Worm (Caenorhabditis elegans) whole organism, L4 larva: ENCODE results near the gene eif-2D.
A peak's percentile ranks its signal among the peaks of the same experiment; 100 is the strongest.

Experiments used
- F49E8.2 ChIP-seq: sonication (generic microtip); optimal IDR thresholded peaks from 2 replicates; lab custom pipeline; 2016; ENCODE audit warnings: missing compliant biosample characterization, mild to moderate bottlenecking, missing genetic modification characterization, borderline replicate concordance
- R02D3.7 ChIP-seq: fragments of 150-350 bp; sonication (generic microtip); optimal IDR thresholded peaks from 3 replicates; lab custom pipeline; 2014; ENCODE audit warnings: missing biosample characterization, missing genetic modification characterization
- Y105C5A.15 ChIP-seq: fragments of 200-800 bp; sonication (Bioruptor generic); IDR thresholded peaks from 2 replicates; pipeline ENCODE4 v1.3.6; 2022; ENCODE audit warnings: missing genetic modification characterization, missing compliant biosample characterization
- Y5F2A.4 ChIP-seq: fragments of 200-800 bp; sonication (Bioruptor generic); optimal IDR thresholded peaks from 2 replicates; lab custom pipeline; 2018; ENCODE audit warnings: mild to moderate bottlenecking, missing genetic modification characterization, missing compliant biosample characterization
- Y75B8A.6 ChIP-seq: fragments of 200-800 bp; sonication (Bioruptor generic); IDR thresholded peaks from 2 replicates; pipeline ENCODE4 v1.3.6; 2022; ENCODE audit warnings: missing genetic modification reagents, missing genetic modification characterization, missing compliant biosample characterization
- ZK337.2 ChIP-seq: fragments of 200-800 bp; sonication (Bioruptor generic); IDR thresholded peaks from 2 replicates; pipeline ENCODE4 v1.3.6; 2022; ENCODE audit warnings: missing genetic modification reagents, missing genetic modification characterization, missing compliant biosample characterization
- aly-2 ChIP-seq: sonication (generic microtip); optimal IDR thresholded peaks from 2 replicates; lab custom pipeline; 2018; ENCODE audit warnings: missing biosample characterization, missing genetic modification characterization
- ama-1 ChIP-seq: fragments of 150-350 bp; optimal IDR thresholded peaks from 2 replicates; lab custom pipeline; 2014; ENCODE audit warnings: inconsistent platforms, mixed read lengths
- arid-1 ChIP-seq: fragments of 200-800 bp; sonication (Bioruptor generic); conservative IDR thresholded peaks from 2 replicates; pipeline ENCODE4 v1.3.6; 2022; ENCODE audit warnings: missing genetic modification reagents, missing genetic modification characterization, missing compliant biosample characterization
- ceh-28 ChIP-seq: fragments of 150-350 bp; optimal IDR thresholded peaks from 2 replicates; lab custom pipeline; 2014; ENCODE audit warnings: missing biosample characterization, missing genetic modification reagents, missing genetic modification characterization
- ceh-82 ChIP-seq: sonication (generic microtip); optimal IDR thresholded peaks from 2 replicates; lab custom pipeline; 2017; ENCODE audit warnings: missing biosample characterization, missing genetic modification characterization
- ces-1 ChIP-seq: fragments of 150-350 bp; sonication (generic microtip); optimal IDR thresholded peaks from 4 replicates; lab custom pipeline; 2014; ENCODE audit warnings: missing biosample characterization, missing genetic modification reagents, missing genetic modification characterization
- daf-12 ChIP-seq: fragments of 150-350 bp; optimal IDR thresholded peaks from 2 replicates; lab custom pipeline; 2014; ENCODE audit warnings: missing biosample characterization, missing genetic modification reagents, missing genetic modification characterization
- dmd-6 ChIP-seq: fragments of 200-800 bp; sonication (Bioruptor generic); IDR thresholded peaks from 2 replicates; pipeline ENCODE4 v1.3.6; 2022; ENCODE audit warnings: missing genetic modification reagents, missing genetic modification characterization, missing compliant biosample characterization
- dmd-8 ChIP-seq: fragments of 200-800 bp; sonication (Bioruptor generic); IDR thresholded peaks from 2 replicates; pipeline ENCODE4 v1.3.6; 2022; ENCODE audit warnings: missing genetic modification characterization, missing compliant biosample characterization
- dmd-9 ChIP-seq: fragments of 200-800 bp; sonication (Bioruptor generic); IDR thresholded peaks from 2 replicates; pipeline ENCODE4 v1.3.6; 2022; ENCODE audit warnings: missing genetic modification reagents, missing genetic modification characterization, missing compliant biosample characterization
- dpl-1 ChIP-seq: fragments of 150-350 bp; optimal IDR thresholded peaks from 2 replicates; lab custom pipeline; 2014; ENCODE audit warnings: missing biosample characterization, missing genetic modification reagents, missing genetic modification characterization
- dve-1 ChIP-seq: sonication (generic microtip); optimal IDR thresholded peaks from 2 replicates; lab custom pipeline; 2017; ENCODE audit warnings: antibody characterized with exemption, mild to moderate bottlenecking, missing genetic modification characterization, missing compliant biosample characterization; ENCODE audit not compliant: insufficient read depth
- fos-1 ChIP-seq: fragments of 150-350 bp; optimal IDR thresholded peaks from 2 replicates; lab custom pipeline; 2014; ENCODE audit warnings: missing biosample characterization, missing genetic modification characterization
- hlh-30 ChIP-seq: sonication (generic microtip); optimal IDR thresholded peaks from 2 replicates; lab custom pipeline; 2017; ENCODE audit warnings: antibody characterized with exemption, mild to moderate bottlenecking, missing genetic modification characterization, missing compliant biosample characterization; ENCODE audit not compliant: insufficient read depth
- hmg-1.1 ChIP-seq: fragments of 200-800 bp; sonication (Bioruptor generic); IDR thresholded peaks from 2 replicates; pipeline ENCODE4 v1.3.6; 2022; ENCODE audit warnings: missing genetic modification reagents, missing genetic modification characterization, missing compliant biosample characterization
- lin-1 ChIP-seq: fragments of 200-800 bp; sonication (Bioruptor generic); IDR thresholded peaks from 2 replicates; pipeline ENCODE4 v1.3.6; 2022; ENCODE audit warnings: missing genetic modification reagents, missing genetic modification characterization, missing compliant biosample characterization
- lin-13 ChIP-seq: fragments of 150-350 bp; optimal IDR thresholded peaks from 2 replicates; lab custom pipeline; 2014; ENCODE audit warnings: missing biosample characterization, missing genetic modification reagents, missing genetic modification characterization
- lin-38 ChIP-seq: fragments of 200-800 bp; sonication (Bioruptor generic); IDR thresholded peaks from 2 replicates; pipeline ENCODE4 v1.3.6; 2022; ENCODE audit warnings: missing genetic modification reagents, missing genetic modification characterization, missing compliant biosample characterization
- lin-39 ChIP-seq: fragments of 150-350 bp; optimal IDR thresholded peaks from 2 replicates; lab custom pipeline; 2014; ENCODE audit warnings: missing biosample characterization, missing genetic modification reagents, missing genetic modification characterization
- lsy-2 ChIP-seq, 2 experiments: fragments of 150-350 bp in 1 of 2; sonication (generic microtip) in 1 of 2; optimal IDR thresholded peaks; 2 replicates each; lab custom pipeline; 2014 to 2017; ENCODE audit warnings: missing biosample characterization in 2 of 2, missing genetic modification characterization in 2 of 2
- mep-1 ChIP-seq: fragments of 150-350 bp; sonication (generic microtip); optimal IDR thresholded peaks from 3 replicates; lab custom pipeline; 2014; ENCODE audit warnings: missing biosample characterization, missing genetic modification characterization
- mes-2 ChIP-seq: sonication (generic microtip); optimal IDR thresholded peaks from 2 replicates; lab custom pipeline; 2016; ENCODE audit warnings: missing genotype, mild to moderate bottlenecking, missing genetic modification characterization, missing compliant biosample characterization; ENCODE audit not compliant: poor library complexity, severe bottlenecking
- mxl-3 ChIP-seq: fragments of 200-800 bp; sonication (Bioruptor generic); optimal IDR thresholded peaks from 2 replicates; lab custom pipeline; 2018; ENCODE audit warnings: mild to moderate bottlenecking, missing genetic modification characterization, missing compliant biosample characterization
- nhr-10 ChIP-seq: fragments of 150-350 bp; optimal IDR thresholded peaks from 2 replicates; lab custom pipeline; 2014; ENCODE audit warnings: missing biosample characterization, missing genetic modification characterization
- nhr-102 ChIP-seq: sonication (generic microtip); optimal IDR thresholded peaks from 2 replicates; lab custom pipeline; 2016; ENCODE audit warnings: mild to moderate bottlenecking, missing genetic modification characterization, moderate library complexity, missing compliant biosample characterization
- nhr-11 ChIP-seq: fragments of 150-350 bp; optimal IDR thresholded peaks from 2 replicates; lab custom pipeline; 2014; ENCODE audit warnings: missing biosample characterization, missing genetic modification characterization
- nhr-237 ChIP-seq: sonication (generic microtip); optimal IDR thresholded peaks from 2 replicates; lab custom pipeline; 2017; ENCODE audit warnings: missing biosample characterization, missing genetic modification characterization
- nhr-25 ChIP-seq: sonication (generic microtip); optimal IDR thresholded peaks from 2 replicates; lab custom pipeline; 2017; ENCODE audit warnings: missing genetic modification characterization, mild to moderate bottlenecking, missing compliant biosample characterization, antibody characterized with exemption, moderate library complexity, borderline replicate concordance; ENCODE audit not compliant: insufficient read depth
- nhr-28 ChIP-seq: fragments of 150-350 bp; optimal IDR thresholded peaks from 2 replicates; lab custom pipeline; 2014; ENCODE audit warnings: missing biosample characterization, missing genetic modification characterization
- nhr-48 ChIP-seq: sonication (generic microtip); optimal IDR thresholded peaks from 2 replicates; lab custom pipeline; 2016; ENCODE audit warnings: mild to moderate bottlenecking, missing genetic modification characterization, missing compliant biosample characterization
- nhr-6 ChIP-seq: fragments of 150-350 bp; optimal IDR thresholded peaks from 2 replicates; lab custom pipeline; 2014; ENCODE audit warnings: missing biosample characterization, missing genetic modification characterization
- pqm-1 ChIP-seq: sonication (generic microtip); optimal IDR thresholded peaks from 2 replicates; lab custom pipeline; 2017; ENCODE audit warnings: missing biosample characterization, missing genetic modification characterization
- rbr-2 ChIP-seq: sonication (generic microtip); optimal IDR thresholded peaks from 2 replicates; lab custom pipeline; 2016; ENCODE audit warnings: missing genotype, missing genetic modification characterization, missing compliant biosample characterization
- saeg-2 ChIP-seq: fragments of 200-800 bp; sonication (Bioruptor generic); IDR thresholded peaks from 2 replicates; pipeline ENCODE4 v1.3.6; 2022; ENCODE audit warnings: missing genetic modification reagents, missing genetic modification characterization, missing compliant biosample characterization
- sdz-12 ChIP-seq: fragments of 200-800 bp; sonication (Bioruptor generic); optimal IDR thresholded peaks from 2 replicates; lab custom pipeline; 2018; ENCODE audit warnings: mild to moderate bottlenecking, missing genetic modification characterization, missing compliant biosample characterization
- set-16 ChIP-seq: fragments of 200-800 bp; sonication (Bioruptor generic); IDR thresholded peaks from 2 replicates; pipeline ENCODE4 v1.3.6; 2022; ENCODE audit warnings: missing genetic modification reagents, missing genetic modification characterization, missing compliant biosample characterization
- snpc-1.2 ChIP-seq: fragments of 200-800 bp; sonication (Bioruptor generic); IDR thresholded peaks from 2 replicates; pipeline ENCODE4 v1.3.6; 2022; ENCODE audit warnings: missing genetic modification reagents, missing genetic modification characterization, missing compliant biosample characterization
- snpc-4 ChIP-seq: fragments of 150-350 bp; optimal IDR thresholded peaks from 2 replicates; lab custom pipeline; 2014; ENCODE audit warnings: missing biosample characterization, missing genetic modification characterization
- unc-39 ChIP-seq: sonication (generic microtip); optimal IDR thresholded peaks from 2 replicates; lab custom pipeline; 2017; ENCODE audit warnings: missing biosample characterization, missing genetic modification characterization
- unc-62 ChIP-seq, 3 experiments: fragments of 150-350 bp in 1 of 3; sonication (generic microtip); optimal IDR thresholded peaks in 2 of 3; peaks in 1 of 3; 1 replicate in 1 of 3; 2 replicates in 2 of 3; lab custom pipeline; 2014 to 2017; ENCODE audit warnings: missing biosample characterization in 3 of 3, missing genetic modification characterization in 3 of 3, missing genetic modification reagents in 3 of 3, missing genotype in 1 of 3
- vab-7 ChIP-seq: fragments of 200-800 bp; sonication (Bioruptor generic); IDR thresholded peaks from 2 replicates; pipeline ENCODE4 v1.3.6; 2022; ENCODE audit warnings: missing genetic modification reagents, missing genetic modification characterization, missing compliant biosample characterization
- zfp-2 ChIP-seq: sonication (generic microtip); optimal IDR thresholded peaks from 2 replicates; lab custom pipeline; 2016; ENCODE audit warnings: mild to moderate bottlenecking, missing genetic modification characterization, missing compliant biosample characterization
- zip-11 ChIP-seq: fragments of 200-800 bp; sonication (Bioruptor generic); IDR thresholded peaks from 2 replicates; pipeline ENCODE4 v1.3.6; 2022; ENCODE audit warnings: missing genetic modification characterization, missing compliant biosample characterization
- zip-2 ChIP-seq: fragments of 150-350 bp; optimal IDR thresholded peaks from 2 replicates; lab custom pipeline; 2014; ENCODE audit warnings: missing biosample characterization, missing genetic modification characterization
- ztf-11 ChIP-seq: fragments of 150-350 bp; optimal IDR thresholded peaks from 2 replicates; lab custom pipeline; 2014; ENCODE audit warnings: missing biosample characterization, missing genetic modification characterization

The eif-2D gene

DNA sequence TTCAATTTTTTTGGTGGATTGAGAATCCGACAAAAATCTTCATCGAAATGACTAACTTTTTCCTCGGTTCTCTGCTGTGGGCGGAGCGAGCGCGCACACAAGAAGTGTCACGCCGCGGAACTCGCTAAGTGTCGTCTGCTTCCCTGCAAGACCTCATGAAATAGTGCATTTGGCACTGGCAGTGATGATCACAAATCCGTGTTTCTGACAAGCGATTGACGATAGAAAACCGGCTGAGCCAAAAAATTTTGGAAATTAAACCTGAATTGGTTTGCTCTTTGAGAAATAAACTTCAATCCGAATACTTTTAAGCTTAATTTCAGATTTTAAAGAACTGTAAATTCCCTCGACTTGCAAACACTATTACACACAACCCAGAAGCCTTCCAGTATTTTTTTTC is 10.0 kb downstream of the eif-2D start (continued):
- TF ChIP-seq daf-12 (tag; lab: Kevin White, UChicago) (no peak), nhr-6 (tag; lab: Kevin White, UChicago) (peak; percentile 46), Y5F2A.4 (GFP tag; lab: Kevin White, UChicago) (no peak), dmd-8 (GFP tag; lab: Robert Waterston, UW) (no peak), set-16 (GFP tag; lab: Robert Waterston, UW) (no peak), mxl-3 (GFP tag; lab: Kevin White, UChicago) (no peak), snpc-4 (tag; lab: Kevin White, UChicago) (peak; percentile 94), zfp-2 (no peak), nhr-25 (peak; percentile 35), zip-11 (GFP tag; lab: Robert Waterston, UW) (no peak), ama-1 (peak; percentile 95), lsy-2 (tag; optimal IDR thresholded peaks at IDR 0.05; lab: Kevin White, UChicago) (peak in 1 of 2 experiments; percentile 76), nhr-48 (tag; lab: Kevin White, UChicago) (no peak), snpc-1.2 (GFP tag; lab: Robert Waterston, UW) (no peak; the same call in 1 of the 2 replicates), zip-2 (tag; lab: Kevin White, UChicago) (no peak), fos-1 (tag; lab: Kevin White, UChicago) (no peak), unc-62 (GFP tag; optimal IDR thresholded peaks at IDR 0.05 in 1 of 2; lab: Kevin White, UChicago) (peak in 1 of 2 experiments; percentile 59), unc-62 (tag; optimal IDR thresholded peaks at IDR 0.05; lab: Kevin White, UChicago) (no peak), ZK337.2 (GFP tag; lab: Robert Waterston, UW) (no peak), ceh-28 (no peak), dve-1 (tag; lab: Kevin White, UChicago) (peak; percentile 87), saeg-2 (GFP tag; lab: Robert Waterston, UW) (no peak), dmd-6 (peak; percentile 43), dpl-1 (GFP tag; lab: Kevin White, UChicago) (peak; percentile 31), lin-38 (GFP tag; lab: Robert Waterston, UW) (peak; percentile 57), arid-1 (GFP tag; lab: Robert Waterston, UW) (peak; percentile 10; the same call in 1 of the 2 replicates), sdz-12 (GFP tag; lab: Kevin White, UChicago) (no peak), nhr-10 (tag; lab: Kevin White, UChicago) (no peak), dmd-9 (GFP tag; lab: Robert Waterston, UW) (no peak), nhr-28 (tag; lab: Kevin White, UChicago) (peak; percentile 11), Y105C5A.15 (GFP tag; lab: Robert Waterston, UW) (no peak), R02D3.7 (tag; lab: Kevin White, UChicago) (no peak), ceh-82 (tag; lab: Kevin White, UChicago) (no peak), nhr-11 (tag; lab: Kevin White, UChicago) (peak; percentile 0), ztf-11 (tag; lab: Kevin White, UChicago) (no peak), nhr-102 (tag; lab: Kevin White, UChicago) (peak; percentile 66), mep-1 (tag; lab: Kevin White, UChicago) (peak; percentile 56), rbr-2 (peak; percentile 59), ces-1 (GFP tag; lab: Kevin White, UChicago) (no peak), lin-39 (tag; lab: Kevin White, UChicago) (no peak), F49E8.2 (tag; lab: Kevin White, UChicago) (peak; percentile 21), lin-1 (0 out of 2 replicates have a peak, but pooled peaks have one; percentile 16), lin-13 (no peak), hlh-30 (peak; percentile 86), aly-2 (tag; lab: Kevin White, UChicago) (no peak), unc-39 (tag; lab: Kevin White, UChicago) (no peak), nhr-237 (no peak), mes-2 (tag; lab: Kevin White, UChicago) (peak; percentile 77), pqm-1 (tag; lab: Kevin White, UChicago) (no peak), Y75B8A.6 (GFP tag; lab: Robert Waterston, UW) (no peak), hmg-1.1 (GFP tag; lab: Robert Waterston, UW) (peak; percentile 44; the same call in 1 of the 2 replicates), vab-7 (GFP tag; lab: Robert Waterston, UW) (no peak)
